Fruit fly (Drosophila melanogaster) whole organism, embryonic: ENCODE measurements around the gene CG4611.

Experiments used
- ATbp ChIP-seq: fragments of 200-800 bp; sonication (Bioruptor generic); optimal IDR thresholded peaks from 2 replicates; lab custom pipeline; 2017; ENCODE audit warnings: missing biosample characterization, mild to moderate bottlenecking, missing genetic modification characterization, missing genetic modification reagents
- Ada2b ChIP-seq: fragments of 200-800 bp; sonication (Bioruptor generic); IDR thresholded peaks from 2 replicates; pipeline ENCODE4 v1.3.6; 2022; ENCODE audit warnings: missing biosample characterization, missing genetic modification characterization
- Aef1 ChIP-seq: fragments of 200-800 bp; sonication (Bioruptor generic); IDR thresholded peaks from 3 replicates; pipeline ENCODE4 v1.3.6; 2022; ENCODE audit warnings: missing biosample characterization, missing genetic modification characterization
- Atf3 ChIP-seq: fragments of 200-800 bp; sonication (Bioruptor generic); optimal IDR thresholded peaks from 3 replicates; lab custom pipeline; 2016; ENCODE audit warnings: missing biosample characterization, missing genetic modification characterization
- C15 ChIP-seq: fragments of 200-800 bp; sonication (Bioruptor generic); IDR thresholded peaks from 3 replicates; pipeline ENCODE4 v1.3.6; 2022; ENCODE audit warnings: missing biosample characterization, missing genetic modification characterization
- CG11093 ChIP-seq: fragments of 200-800 bp; sonication (Bioruptor generic); IDR thresholded peaks from 3 replicates; pipeline ENCODE4 v1.3.6; 2022; ENCODE audit warnings: missing biosample characterization, missing genetic modification characterization
- CG14965 ChIP-seq: fragments of 200-800 bp; sonication (Bioruptor generic); optimal IDR thresholded peaks from 2 replicates; lab custom pipeline; 2016; ENCODE audit warnings: missing biosample characterization, missing genetic modification characterization, borderline replicate concordance
- CG15269 ChIP-seq: fragments of 200-800 bp; sonication (Bioruptor generic); optimal IDR thresholded peaks from 2 replicates; lab custom pipeline; 2018; ENCODE audit warnings: missing biosample characterization, mild to moderate bottlenecking, missing genetic modification characterization, moderate library complexity
- CG15601 ChIP-seq: fragments of 200-800 bp; sonication (Bioruptor generic); optimal IDR thresholded peaks from 3 replicates; lab custom pipeline; 2019; ENCODE audit warnings: missing biosample characterization, mild to moderate bottlenecking, missing genetic modification characterization, moderate library complexity
- CG15696 ChIP-seq: fragments of 200-800 bp; sonication (Bioruptor generic); optimal IDR thresholded peaks from 2 replicates; lab custom pipeline; 2019; ENCODE audit warnings: missing biosample characterization, mild to moderate bottlenecking, missing genetic modification characterization, moderate library complexity
- CG1647 ChIP-seq: fragments of 200-800 bp; sonication (Bioruptor generic); optimal IDR thresholded peaks from 3 replicates; lab custom pipeline; 2016; ENCODE audit warnings: missing biosample characterization, missing genetic modification characterization
- CG17359 ChIP-seq: fragments of 200-800 bp; sonication (Bioruptor generic); optimal IDR thresholded peaks from 3 replicates; lab custom pipeline; 2018; ENCODE audit warnings: missing biosample characterization, mild to moderate bottlenecking, missing genetic modification characterization, moderate library complexity
- CG17612 ChIP-seq: fragments of 200-800 bp; sonication (Bioruptor generic); IDR thresholded peaks from 2 replicates; pipeline ENCODE4 v1.3.6; 2022; ENCODE audit warnings: missing biosample characterization, missing genetic modification characterization
- CG18476 ChIP-seq: fragments of 200-800 bp; sonication (Bioruptor generic); optimal IDR thresholded peaks from 2 replicates; lab custom pipeline; 2016; ENCODE audit warnings: missing biosample characterization, mild to moderate bottlenecking, missing genetic modification characterization
- CG31365 ChIP-seq: fragments of 200-800 bp; sonication (Bioruptor generic); optimal IDR thresholded peaks from 2 replicates; lab custom pipeline; 2018; ENCODE audit warnings: missing biosample characterization, mild to moderate bottlenecking, missing genetic modification characterization
- CG31441 ChIP-seq: fragments of 200-800 bp; sonication (Bioruptor generic); IDR thresholded peaks from 2 replicates; pipeline ENCODE4 v1.3.6; 2022; ENCODE audit warnings: missing biosample characterization, missing genetic modification characterization
- CG32772 ChIP-seq: fragments of 200-800 bp; sonication (Bioruptor generic); IDR thresholded peaks from 2 replicates; pipeline ENCODE4 v1.3.6; 2022; ENCODE audit warnings: missing biosample characterization, missing genetic modification characterization
- CG34422 ChIP-seq: fragments of 200-800 bp; sonication (Bioruptor generic); IDR thresholded peaks from 3 replicates; pipeline ENCODE4 v1.3.6; 2022; ENCODE audit warnings: missing biosample characterization, missing genetic modification characterization
- CG3838 ChIP-seq: fragments of 200-800 bp; sonication (Bioruptor generic); optimal IDR thresholded peaks from 3 replicates; lab custom pipeline; 2016; ENCODE audit warnings: missing biosample characterization, missing genetic modification characterization
- CG5953 ChIP-seq: fragments of 200-800 bp; sonication (Bioruptor generic); IDR thresholded peaks from 2 replicates; pipeline ENCODE4 v1.3.6; 2022; ENCODE audit warnings: missing biosample characterization, missing genetic modification characterization
- CG6654 ChIP-seq: fragments of 200-800 bp; sonication (Bioruptor generic); optimal IDR thresholded peaks from 2 replicates; lab custom pipeline; 2017; ENCODE audit warnings: missing biosample characterization, mild to moderate bottlenecking, missing genetic modification characterization
- CG6791 ChIP-seq: fragments of 200-800 bp; sonication (Bioruptor generic); IDR thresholded peaks from 3 replicates; pipeline ENCODE4 v1.3.6; 2022; ENCODE audit warnings: missing biosample characterization, missing genetic modification characterization; ENCODE audit not compliant: partially characterized antibody
- CG6813 ChIP-seq: fragments of 200-800 bp; sonication (Bioruptor generic); optimal IDR thresholded peaks from 2 replicates; lab custom pipeline; 2017; ENCODE audit warnings: missing biosample characterization, missing genetic modification characterization, mild to moderate bottlenecking, moderate library complexity, missing genetic modification reagents
- CG7987 ChIP-seq: fragments of 200-800 bp; sonication (Bioruptor generic); optimal IDR thresholded peaks from 2 replicates; lab custom pipeline; 2018; ENCODE audit warnings: missing biosample characterization, mild to moderate bottlenecking, missing genetic modification characterization, moderate library complexity
- CG8281 ChIP-seq: fragments of 200-800 bp; sonication (Bioruptor generic); optimal IDR thresholded peaks from 2 replicates; lab custom pipeline; 2018; ENCODE audit warnings: missing biosample characterization, mild to moderate bottlenecking, missing genetic modification characterization, moderate library complexity
- CG8765 ChIP-seq: fragments of 200-800 bp; sonication (Bioruptor generic); IDR thresholded peaks from 2 replicates; pipeline ENCODE4 v1.3.6; 2022; ENCODE audit warnings: missing biosample characterization, missing genetic modification characterization
- CG9609 ChIP-seq: fragments of 200-800 bp; sonication (Bioruptor generic); optimal IDR thresholded peaks from 3 replicates; lab custom pipeline; 2016; ENCODE audit warnings: missing biosample characterization, missing genetic modification characterization
- Ets65A ChIP-seq: fragments of 200-800 bp; sonication (Bioruptor generic); peaks from one replicate; lab custom pipeline; 2016; ENCODE audit warnings: missing biosample characterization, missing genetic modification characterization
- Jarid2 ChIP-seq: fragments of 200-800 bp; sonication (Bioruptor generic); optimal IDR thresholded peaks from 3 replicates; lab custom pipeline; 2017; ENCODE audit warnings: mild to moderate bottlenecking, missing biosample characterization, missing genetic modification reagents, missing genetic modification characterization
- Mes4 ChIP-seq: fragments of 200-800 bp; sonication (Bioruptor generic); optimal IDR thresholded peaks from 2 replicates; lab custom pipeline; 2016; ENCODE audit warnings: missing biosample characterization, missing genetic modification characterization
- Ravus ChIP-seq: fragments of 200-800 bp; sonication (Bioruptor generic); IDR thresholded peaks from 2 replicates; pipeline ENCODE4 v1.3.6; 2022; ENCODE audit warnings: missing biosample characterization, missing genetic modification characterization
- Rfx ChIP-seq: fragments of 200-800 bp; sonication (Bioruptor generic); IDR thresholded peaks from 2 replicates; pipeline ENCODE4 v1.3.6; 2022; ENCODE audit warnings: missing biosample characterization, missing genetic modification characterization
- Scr ChIP-seq: fragments of 200-800 bp; sonication (Bioruptor generic); IDR thresholded peaks from 2 replicates; pipeline ENCODE4 v1.3.6; 2022; ENCODE audit warnings: missing biosample characterization, missing genetic modification characterization; ENCODE audit not compliant: partially characterized antibody
- Spps ChIP-seq: fragments of 200-800 bp; sonication (Bioruptor generic); optimal IDR thresholded peaks from 2 replicates; lab custom pipeline; 2018; ENCODE audit warnings: missing biosample characterization, mild to moderate bottlenecking, missing genetic modification characterization
- Taf1 ChIP-seq: fragments of 200-800 bp; sonication (Bioruptor generic); IDR thresholded peaks from 2 replicates; pipeline ENCODE4 v1.3.6; 2022; ENCODE audit warnings: missing biosample characterization, missing genetic modification characterization
- YL-1 ChIP-seq: fragments of 200-800 bp; sonication (Bioruptor generic); optimal IDR thresholded peaks from 3 replicates; lab custom pipeline; 2017; ENCODE audit warnings: missing biosample characterization, mild to moderate bottlenecking, missing genetic modification characterization
- ac ChIP-seq: fragments of 200-800 bp; sonication (Bioruptor generic); optimal IDR thresholded peaks from 3 replicates; lab custom pipeline; 2017; ENCODE audit warnings: missing biosample characterization, mild to moderate bottlenecking, missing genetic modification characterization
- amos ChIP-seq: fragments of 200-800 bp; sonication (Bioruptor generic); IDR thresholded peaks from 2 replicates; pipeline ENCODE4 v1.3.6; 2022; ENCODE audit warnings: missing biosample characterization, missing genetic modification characterization; ENCODE audit not compliant: partially characterized antibody
- crc ChIP-seq: fragments of 200-800 bp; sonication (Bioruptor generic); optimal IDR thresholded peaks from 2 replicates; lab custom pipeline; 2016; ENCODE audit warnings: missing biosample characterization, missing genetic modification characterization
- da ChIP-seq: fragments of 200-800 bp; sonication (Bioruptor generic); optimal IDR thresholded peaks from 2 replicates; lab custom pipeline; 2016; ENCODE audit warnings: missing biosample characterization, missing genetic modification characterization
- grau ChIP-seq: fragments of 200-800 bp; optimal IDR thresholded peaks from 3 replicates; lab custom pipeline; 2019; ENCODE audit warnings: missing biosample characterization, mild to moderate bottlenecking, missing genetic modification characterization, moderate library complexity
- gsb ChIP-seq: fragments of 200-800 bp; sonication (Bioruptor generic); IDR thresholded peaks from 2 replicates; pipeline ENCODE4 v1.3.6; 2022; ENCODE audit warnings: missing biosample characterization, missing genetic modification characterization
- h ChIP-seq: fragments of >200 bp; optimal IDR thresholded peaks from 2 replicates; lab custom pipeline; 2017
- pho ChIP-seq: fragments of 200-800 bp; sonication (Bioruptor generic); optimal IDR thresholded peaks from 2 replicates; lab custom pipeline; 2016; ENCODE audit warnings: missing biosample characterization, missing genetic modification characterization
- repo ChIP-seq: fragments of 200-800 bp; sonication (Bioruptor generic); optimal IDR thresholded peaks from 2 replicates; lab custom pipeline; 2016; ENCODE audit warnings: missing biosample characterization, missing genetic modification characterization
- row ChIP-seq: fragments of 200-800 bp; sonication (Bioruptor generic); IDR thresholded peaks from 3 replicates; pipeline ENCODE4 v1.3.6; 2022; ENCODE audit warnings: missing biosample characterization, missing genetic modification characterization
- tup ChIP-seq: fragments of 200-800 bp; sonication (Bioruptor generic); optimal IDR thresholded peaks from 2 replicates; lab custom pipeline; 2016; ENCODE audit warnings: missing biosample characterization, mild to moderate bottlenecking, missing genetic modification characterization, moderate library complexity
- usp ChIP-seq: fragments of >200 bp; optimal IDR thresholded peaks from 2 replicates; lab custom pipeline; 2017; ENCODE audit warnings: missing biosample characterization, missing genetic modification characterization
- vnd ChIP-seq: fragments of 200-800 bp; sonication (Bioruptor generic); IDR thresholded peaks from 3 replicates; pipeline ENCODE4 v1.3.6; 2022; ENCODE audit warnings: missing biosample characterization, missing genetic modification characterization; ENCODE audit not compliant: partially characterized antibody
- zf30C ChIP-seq: fragments of 200-800 bp; sonication (Bioruptor generic); optimal IDR thresholded peaks from 3 replicates; lab custom pipeline; 2018; ENCODE audit warnings: missing biosample characterization, mild to moderate bottlenecking, missing genetic modification characterization

The CG4611 gene

DNA sequence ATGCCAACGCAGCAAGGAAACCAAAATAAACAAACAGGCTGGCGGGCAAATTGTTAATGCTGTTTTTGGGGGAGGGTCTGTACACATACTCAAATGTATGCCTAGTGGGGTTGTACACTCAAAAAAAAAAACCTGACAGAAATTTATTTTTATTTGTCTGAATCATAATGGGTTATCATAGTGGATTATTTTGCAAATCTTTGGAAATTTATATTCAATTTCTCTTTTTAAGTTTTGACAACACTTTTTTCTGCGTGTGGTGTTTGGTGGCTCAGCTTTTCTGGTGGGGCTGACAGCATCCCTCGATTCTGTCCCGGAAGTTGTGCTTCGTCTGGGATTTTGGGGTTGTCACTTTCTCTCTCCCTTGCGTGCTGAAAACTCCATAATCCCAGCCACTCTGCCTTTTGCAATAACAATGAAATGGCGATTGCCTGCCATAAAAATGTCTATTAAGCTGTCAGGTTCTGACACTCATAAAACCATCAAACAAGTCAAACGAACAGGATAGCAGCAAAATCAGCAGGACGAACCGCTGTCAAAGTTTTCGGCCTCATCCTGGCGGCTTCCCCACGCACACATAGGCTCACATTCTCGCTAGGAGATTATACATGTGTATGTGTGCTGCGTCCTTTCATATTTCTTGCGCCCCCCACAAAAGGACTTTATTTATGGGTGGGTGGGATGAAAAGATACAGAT, 18.9 kb downstream of the CG4611 start (continued):
- no peak for TF ChIP-seq h (lab: Kevin White, UChicago)
- no peak for TF ChIP-seq usp
- peak; percentile 72 for TF ChIP-seq tup (GFP tag; lab: Kevin White, UChicago)
- peak; percentile 40 for TF ChIP-seq CG6654 (GFP tag; lab: Kevin White, UChicago)
- TF ChIP-seq CG15601 = peak; percentile 34
- no peak for TF ChIP-seq Atf3 (GFP tag; lab: Kevin White, UChicago)
- peak; percentile 70 for TF ChIP-seq ATbp
- peak; percentile 45 for TF ChIP-seq Ravus (GFP tag; lab: Robert Waterston, UW)
- peak; percentile 46 for TF ChIP-seq CG31365
- TF ChIP-seq Ets65A (GFP tag; lab: Kevin White, UChicago) = peak; percentile 93
- TF ChIP-seq row (GFP tag; lab: Robert Waterston, UW) = peak; percentile 93
- TF ChIP-seq ac (GFP tag; lab: Kevin White, UChicago) = no peak
- no peak for TF ChIP-seq amos (GFP tag; lab: Robert Waterston, UW)
- TF ChIP-seq CG18476 = peak; percentile 48
- TF ChIP-seq Ada2b (GFP tag; lab: Robert Waterston, UW) = peak; percentile 84
- no peak for TF ChIP-seq Jarid2
- peak; percentile 52 for TF ChIP-seq repo (GFP tag; lab: Kevin White, UChicago)
- TF ChIP-seq crc (GFP tag; lab: Kevin White, UChicago) = peak; percentile 53
- peak; percentile 55; the same call in 1 of the 3 replicates for TF ChIP-seq CG11093 (GFP tag; lab: Robert Waterston, UW)
- peak; percentile 72 for TF ChIP-seq zf30C (GFP tag; lab: Kevin White, UChicago)
- TF ChIP-seq da = no peak
- TF ChIP-seq Taf1 (GFP tag; lab: Robert Waterston, UW) = peak; percentile 78; the same call in 1 of the 2 replicates
- peak; percentile 73 for TF ChIP-seq CG9609 (GFP tag; lab: Kevin White, UChicago)
- TF ChIP-seq CG31441 (GFP tag; lab: Robert Waterston, UW) = no peak; the same call in none of the 2 replicates
- TF ChIP-seq Aef1 (GFP tag; lab: Robert Waterston, UW) = no peak; the same call in 1 of the 3 replicates
- no peak for TF ChIP-seq CG15696
- TF ChIP-seq CG17612 (GFP tag; lab: Robert Waterston, UW) = 0 out of 2 replicates have a peak, but pooled peaks have one; percentile 10
- TF ChIP-seq CG32772 (GFP tag; lab: Robert Waterston, UW) = no peak; the same call in 1 of the 2 replicates
- TF ChIP-seq CG6791 (GFP tag; lab: Robert Waterston, UW) = no peak
- TF ChIP-seq grau (tag; lab: Kevin White, UChicago) = peak; percentile 59
- peak; percentile 2 for TF ChIP-seq Spps (tag; lab: Kevin White, UChicago)
- TF ChIP-seq gsb (GFP tag; lab: Robert Waterston, UW) = peak; percentile 43; the same call in 1 of the 2 replicates
- TF ChIP-seq Mes4 = peak; percentile 30
- TF ChIP-seq CG34422 (GFP tag; lab: Robert Waterston, UW) = no peak; the same call in 2 of the 3 replicates
- peak; percentile 47 for TF ChIP-seq CG8281 (tag; lab: Kevin White, UChicago)
- peak; percentile 54 for TF ChIP-seq CG1647
- peak; percentile 70 for TF ChIP-seq CG6813 (GFP tag; lab: Kevin White, UChicago)
- peak; percentile 52; the same call in 1 of the 3 replicates for TF ChIP-seq C15 (GFP tag; lab: Robert Waterston, UW)
- no peak for TF ChIP-seq CG7987 (GFP tag; lab: Kevin White, UChicago)
- peak; percentile 54; the same call in 1 of the 2 replicates for TF ChIP-seq CG8765 (GFP tag; lab: Robert Waterston, UW)
- peak; percentile 79 for TF ChIP-seq CG15269 (tag; lab: Kevin White, UChicago)
- TF ChIP-seq Scr = no peak
- peak; percentile 38 for TF ChIP-seq CG3838 (GFP tag; lab: Kevin White, UChicago)
- no peak for TF ChIP-seq YL-1 (GFP tag; lab: Kevin White, UChicago)
- TF ChIP-seq CG14965 (GFP tag; lab: Kevin White, UChicago) = peak; percentile 35
- peak; percentile 83 for TF ChIP-seq pho (GFP tag; lab: Kevin White, UChicago)
- TF ChIP-seq CG17359 (tag; lab: Kevin White, UChicago) = peak; percentile 83
- peak; percentile 85 for TF ChIP-seq Rfx (GFP tag; lab: Robert Waterston, UW)
- no peak for TF ChIP-seq vnd (GFP tag; lab: Robert Waterston, UW)
- TF ChIP-seq CG5953 (GFP tag; lab: Robert Waterston, UW) = peak; percentile 77
